Fruit fly (Drosophila melanogaster): ENCODE measurements around the gene tx.

The tx gene

DNA sequence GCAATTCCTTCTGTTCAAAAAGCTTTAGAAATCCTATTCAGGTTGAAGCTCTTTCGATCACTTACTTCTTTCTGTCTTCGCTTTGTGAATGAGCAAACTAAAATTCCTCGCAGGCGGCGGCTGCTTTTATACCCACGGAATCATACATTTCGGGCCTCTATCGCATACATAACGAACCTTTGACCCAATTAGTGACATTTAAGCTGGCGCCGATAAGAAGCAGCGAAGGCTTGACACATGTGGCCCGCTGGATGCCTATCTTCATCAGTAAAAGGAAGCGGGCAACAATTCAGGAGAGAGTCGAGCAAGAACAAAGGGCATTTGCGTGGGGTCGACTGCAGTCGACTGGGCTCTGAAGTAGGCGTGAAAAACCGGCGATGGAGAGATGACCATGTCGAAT is 14.9 kb upstream of the tx start, which contains the start of gene CG34291:
TSS of gene CG34291 (minus strand) at position 101 of the 400 bp plus-strand sequence.
- TF ChIP-seq Xrp1 (GFP tag; IDR thresholded peaks at IDR 0.05) = no peak
- no peak for TF ChIP-seq zen2 (GFP tag; IDR thresholded peaks at IDR 0.05; ENCODE audit: partially characterized antibody)
- peak in 1 of 2 experiments; percentile 6 for TF ChIP-seq Pdp1 (GFP tag; optimal IDR thresholded peaks at IDR 0.05)
- TF ChIP-seq CG34376 (GFP tag; optimal IDR thresholded peaks at IDR 0.05) = peak; percentile 10
- TF ChIP-seq Ets65A (GFP tag) = peak; percentile 46

DNA sequence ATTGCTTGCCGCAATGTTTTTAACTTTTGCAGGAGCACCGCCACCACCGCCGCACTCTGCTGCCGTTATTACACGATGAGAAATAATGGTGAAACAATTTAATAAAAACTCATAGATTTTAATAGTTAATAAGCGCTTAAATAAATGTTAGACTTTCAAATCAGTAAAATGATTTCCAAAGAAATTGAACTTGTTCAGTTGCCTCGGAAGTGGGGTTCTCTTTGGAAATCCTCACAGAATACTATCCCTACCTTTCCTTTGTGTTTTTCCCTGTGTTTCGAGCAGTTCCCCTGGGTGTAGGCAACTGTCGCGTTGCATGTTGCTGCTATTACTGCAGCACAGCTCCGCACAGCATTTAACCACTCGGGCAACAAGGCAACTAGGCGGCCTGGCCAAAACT is 12.4 kb upstream of the tx start:
- TF ChIP-seq CG14667 (GFP tag; IDR thresholded peaks at IDR 0.05) (no peak), CTCF (GFP tag; optimal IDR thresholded peaks at IDR 0.05) (no peak), CG11456 (GFP tag; IDR thresholded peaks at IDR 0.05) (no peak), Drgx (GFP tag; IDR thresholded peaks at IDR 0.05) (peak; percentile 27; the same call in 1 of the 2 replicates)

DNA sequence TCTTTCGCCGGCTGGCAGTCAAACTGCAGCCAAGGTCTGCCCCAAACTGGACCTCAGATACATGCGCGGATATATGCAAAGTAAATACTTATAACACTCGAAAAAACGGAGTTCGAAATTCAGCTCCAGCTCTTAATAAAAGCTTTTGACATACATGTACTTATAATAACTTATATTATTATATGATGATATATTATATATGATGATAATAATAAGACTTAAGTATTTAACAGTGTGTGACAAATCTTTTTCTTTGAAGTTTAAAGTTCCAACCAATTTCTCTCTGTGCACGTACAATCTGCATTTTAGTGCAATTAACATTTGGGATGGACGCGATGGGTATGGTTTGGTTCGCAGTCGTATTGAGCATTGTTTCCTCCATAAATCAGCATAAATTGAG is 11.0 kb upstream of the tx start:
- no peak for TF ChIP-seq CG10366 (GFP tag; IDR thresholded peaks at IDR 0.05)

DNA sequence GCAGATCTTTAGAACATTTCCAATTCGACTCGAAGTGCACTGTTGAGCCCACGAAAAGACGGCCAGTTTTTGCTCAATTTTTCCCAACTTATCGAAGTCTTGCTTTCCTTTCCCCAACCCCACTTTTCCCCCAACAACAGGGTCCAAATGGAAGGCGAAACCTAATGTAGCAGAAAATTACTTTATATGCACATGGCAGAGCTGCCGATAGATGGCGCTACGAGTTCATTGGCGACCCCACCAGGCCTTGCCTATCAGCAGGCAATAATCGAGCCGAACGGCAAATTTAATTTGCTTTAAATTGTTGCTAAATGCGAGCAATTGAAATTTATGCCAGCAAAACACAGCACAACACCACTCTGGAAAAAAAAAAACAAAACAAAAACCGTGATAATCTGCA is 8.1 kb upstream of the tx start:
- TF ChIP-seq Lpt (GFP tag; optimal IDR thresholded peaks at IDR 0.05) (no peak), CTCF (GFP tag; optimal IDR thresholded peaks at IDR 0.05) (peak; percentile 83)

DNA sequence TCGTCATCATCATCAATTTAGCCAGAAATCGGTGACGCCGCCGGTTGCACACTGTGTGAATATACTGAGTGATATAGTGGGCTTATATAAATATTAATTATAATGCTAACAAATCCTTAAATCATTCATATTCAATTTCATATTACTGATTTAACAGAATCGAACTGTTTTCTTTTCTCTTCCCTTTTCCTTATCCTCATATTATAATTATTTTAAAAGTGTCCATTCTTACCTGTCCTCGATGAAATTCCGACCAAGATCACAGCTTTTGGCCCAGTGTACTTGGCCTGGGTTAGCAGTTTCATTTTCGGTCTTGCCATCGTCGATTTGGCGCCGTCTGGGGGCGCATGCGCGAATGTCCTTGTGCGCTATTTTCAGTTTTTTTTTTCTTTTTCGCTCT is 7.6 kb upstream of the tx start:
- TF ChIP-seq Drgx (GFP tag; IDR thresholded peaks at IDR 0.05) = peak; percentile 43; the same call in 1 of the 2 replicates
- TF ChIP-seq croc (GFP tag; conservative IDR thresholded peaks at IDR 0.05) = no peak

DNA sequence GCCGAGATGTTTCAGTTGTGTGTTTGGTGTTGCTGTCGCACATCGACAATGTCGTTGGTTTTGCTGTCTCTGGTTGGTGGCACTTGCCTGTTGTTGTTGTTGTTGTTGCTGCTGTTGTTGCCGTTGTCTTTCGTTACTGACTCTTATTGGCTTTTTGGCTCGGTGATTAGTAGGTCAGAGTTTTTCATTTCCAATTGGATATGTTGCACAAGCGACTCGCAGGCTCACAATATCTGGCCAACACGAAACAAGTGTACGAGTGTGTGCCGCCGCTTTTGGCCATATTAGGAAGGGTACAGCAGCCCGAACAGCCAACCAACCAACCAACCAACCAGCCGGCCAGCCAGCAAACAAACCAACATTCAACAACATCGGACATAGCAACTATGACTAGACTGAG is 6.8 kb upstream of the tx start:
- TF ChIP-seq CG30403 (GFP tag; optimal IDR thresholded peaks at IDR 0.05) (no peak), CG15601 (tag; optimal IDR thresholded peaks at IDR 0.05) (no peak), Elba2 (GFP tag; optimal IDR thresholded peaks at IDR 0.05) (peak; percentile 91), HHEX (GFP tag; optimal IDR thresholded peaks at IDR 0.05) (no peak), Xrp1 (GFP tag; IDR thresholded peaks at IDR 0.05) (no peak), pita (GFP tag; optimal IDR thresholded peaks at IDR 0.05) (no peak), CG4360 (GFP tag; IDR thresholded peaks at IDR 0.05) (0 out of 2 replicates have a peak, but pooled peaks have one; percentile 16), Ets65A (GFP tag) (no peak)

DNA sequence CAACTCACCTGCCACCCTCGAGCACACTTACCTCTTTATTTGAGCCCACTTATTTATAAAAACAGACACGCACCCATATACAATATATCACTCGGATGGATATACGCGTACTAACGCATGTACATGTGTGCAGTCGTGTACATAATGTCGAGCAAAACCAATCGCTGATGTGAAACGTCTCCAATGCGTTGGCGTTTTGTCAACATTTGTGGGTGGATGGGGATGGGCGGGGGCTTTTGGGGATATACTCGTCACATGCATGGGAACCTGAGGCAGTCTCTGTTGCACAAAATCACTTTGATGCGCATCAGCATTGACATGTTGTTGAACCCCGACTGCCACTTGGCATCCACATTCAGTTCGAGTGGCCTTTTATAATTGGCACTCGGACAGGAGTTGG is 4.6 kb upstream of the tx start:
- peak; percentile 91 for TF ChIP-seq sr (GFP tag; IDR thresholded peaks at IDR 0.05)
- no peak for TF ChIP-seq sisA (GFP tag; IDR thresholded peaks at IDR 0.05)

DNA sequence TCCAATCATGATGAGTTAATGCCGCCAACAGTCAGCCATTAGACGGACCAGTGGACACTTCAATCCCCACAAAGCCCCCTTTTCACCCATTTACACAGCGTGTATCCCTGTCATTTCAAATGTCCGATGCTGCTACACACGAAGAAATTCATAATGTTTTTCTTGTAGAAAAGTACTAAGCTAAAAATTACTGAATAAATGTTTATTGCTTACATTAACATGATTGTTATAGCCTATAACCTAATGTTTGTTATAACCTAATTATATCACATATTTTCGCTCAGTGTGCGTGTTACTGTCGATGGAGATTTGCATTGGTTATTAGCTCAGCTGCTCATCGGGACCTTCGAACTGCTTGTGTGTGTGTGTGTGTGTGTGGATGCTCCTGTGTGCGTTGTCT is 4.0 kb upstream of the tx start:
- peak; percentile 23 for TF ChIP-seq CG1602 (GFP tag; optimal IDR thresholded peaks at IDR 0.05)
- no peak for TF ChIP-seq CG4282 (GFP tag; optimal IDR thresholded peaks at IDR 0.05)
- peak; percentile 69 for TF ChIP-seq unpg (GFP tag; optimal IDR thresholded peaks at IDR 0.05)
- TF ChIP-seq tap (tag; optimal IDR thresholded peaks at IDR 0.05) = peak; percentile 23
- TF ChIP-seq CG4424 (GFP tag; optimal IDR thresholded peaks at IDR 0.05) = peak; percentile 39
- peak; percentile 37 for TF ChIP-seq CG15269 (tag; optimal IDR thresholded peaks at IDR 0.05)
- peak; percentile 2 for TF ChIP-seq mam (GFP tag; optimal IDR thresholded peaks at IDR 0.05)
- no peak for TF ChIP-seq CG10565 (GFP tag; optimal IDR thresholded peaks at IDR 0.05)
- TF ChIP-seq CTCF (GFP tag; optimal IDR thresholded peaks at IDR 0.05) = no peak
- no peak for TF ChIP-seq usp (GFP tag; optimal IDR thresholded peaks at IDR 0.05)
- TF ChIP-seq Bdp1 (GFP tag; optimal IDR thresholded peaks at IDR 0.05) = peak; percentile 3
- TF ChIP-seq caup (GFP tag; optimal IDR thresholded peaks at IDR 0.05; ENCODE audit: severe bottlenecking) = no peak
- 0 out of 2 replicates have a peak, but pooled peaks have one; percentile 26 for TF ChIP-seq CG32772 (GFP tag; IDR thresholded peaks at IDR 0.05)
- no peak for TF ChIP-seq NK7.1 (GFP tag; optimal IDR thresholded peaks at IDR 0.05)
- TF ChIP-seq pb (GFP tag; optimal IDR thresholded peaks at IDR 0.05) = no peak
- no peak for TF ChIP-seq fd64A (GFP tag; optimal IDR thresholded peaks at IDR 0.05)
- TF ChIP-seq Nf-YB (GFP tag; optimal IDR thresholded peaks at IDR 0.05) = no peak
- TF ChIP-seq CrebB (tag; optimal IDR thresholded peaks at IDR 0.05) = no peak
- peak; percentile 43 for TF ChIP-seq CG12391 (tag; optimal IDR thresholded peaks at IDR 0.05)
- TF ChIP-seq Gsc (GFP tag; IDR thresholded peaks at IDR 0.05) = 0 out of 2 replicates have a peak, but pooled peaks have one; percentile 24
- peak; percentile 33; the same call in 1 of the 2 replicates for TF ChIP-seq esg (GFP tag; conservative IDR thresholded peaks at IDR 0.05)
